Comparison of ENCODE assay signal across 4 fruit fly cellular contexts in the genomic region with DNA sequence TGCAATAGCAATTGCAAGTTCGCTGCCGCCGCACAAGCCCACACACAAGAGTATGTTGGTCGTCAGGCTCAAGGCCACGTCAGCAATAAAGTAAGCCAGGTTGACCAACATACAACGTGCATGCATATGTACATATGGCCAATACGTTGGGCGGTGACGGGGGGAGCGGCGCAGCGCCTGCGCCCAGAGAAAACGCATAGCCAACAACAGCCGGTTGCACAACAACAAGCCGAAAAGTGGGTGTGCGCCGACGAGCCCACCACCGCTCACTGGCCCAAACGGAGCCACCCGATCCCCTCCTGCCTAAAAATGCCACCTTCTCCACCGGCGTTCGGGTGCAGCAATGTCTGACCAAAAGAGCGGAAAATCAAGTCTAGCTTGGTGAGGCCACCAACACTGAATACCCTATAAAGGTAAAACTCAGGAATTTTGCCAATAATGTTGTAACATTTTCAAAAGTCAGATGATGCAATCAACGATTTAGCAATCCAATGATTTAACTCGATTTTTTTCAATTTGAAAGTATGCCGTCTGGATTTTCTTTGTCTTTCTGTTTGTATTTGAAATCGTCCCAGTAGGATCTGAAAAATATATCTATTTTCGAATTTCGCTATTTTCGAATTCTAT.
TF ChIP-seq lines count a peak whose summit lies in the region.

Gene CG5509 (plus strand): TSS at position 577 of the 627 bp plus-strand sequence.

- TF ChIP-seq CTCF in whole organism, embryonic (GFP tag; optimal IDR thresholded peaks at IDR 0.05; lab: Kevin White, UChicago), result no peak

TF ChIP-seq in whole organism, adult, 20 proteins besides CTCF, POLR2A, EP300 and RAD21:
- TF ChIP-seq toe (GFP tag; optimal IDR thresholded peaks at IDR 0.05; lab: Kevin White, UChicago) (no peak), cic (GFP tag; optimal IDR thresholded peaks at IDR 0.05; lab: Kevin White, UChicago) (peak; percentile 12), tj (GFP tag; optimal IDR thresholded peaks at IDR 0.05; lab: Kevin White, UChicago) (peak; percentile 66)
TF ChIP-seq in whole organism, adult: peak in this region for 2.

TF ChIP-seq in whole organism, embryonic, 481 proteins besides CTCF, POLR2A, EP300 and RAD21 (continues in another document):
- no peak for TF ChIP-seq slbo (GFP tag; IDR thresholded peaks at IDR 0.05; lab: Robert Waterston, UW)
- TF ChIP-seq sd (tag; optimal IDR thresholded peaks at IDR 0.05; lab: Kevin White, UChicago), result peak; percentile 26
- no peak for TF ChIP-seq CG8290 (GFP tag; optimal IDR thresholded peaks at IDR 0.05; lab: Kevin White, UChicago)
- no peak for TF ChIP-seq CG8290 (tag; optimal IDR thresholded peaks at IDR 0.05; lab: Kevin White, UChicago)
- TF ChIP-seq row (GFP tag; IDR thresholded peaks at IDR 0.05; lab: Robert Waterston, UW), result 0 out of 3 replicates have a peak, but pooled peaks have one; percentile 20
- TF ChIP-seq CG4360 (GFP tag; IDR thresholded peaks at IDR 0.05; lab: Robert Waterston, UW), result peak; percentile 60
- TF ChIP-seq CG9876 (GFP tag; optimal IDR thresholded peaks at IDR 0.05; lab: Kevin White, UChicago), result no peak
- peak; percentile 88 for TF ChIP-seq crol (GFP tag; IDR thresholded peaks at IDR 0.05; lab: Robert Waterston, UW)
- peak; percentile 83; the same call in 2 of the 4 replicates for TF ChIP-seq chinmo (GFP tag; IDR thresholded peaks at IDR 0.05; lab: Robert Waterston, UW; ENCODE audit: partially characterized antibody)
- TF ChIP-seq Drgx (GFP tag; IDR thresholded peaks at IDR 0.05; lab: Robert Waterston, UW), result peak; percentile 50
- peak; percentile 33; the same call in 1 of the 3 replicates for TF ChIP-seq CG34422 (GFP tag; IDR thresholded peaks at IDR 0.05; lab: Robert Waterston, UW)
- TF ChIP-seq bbx (GFP tag; IDR thresholded peaks at IDR 0.05; lab: Robert Waterston, UW; ENCODE audit: partially characterized antibody), result peak; percentile 46; the same call in 1 of the 2 replicates
- TF ChIP-seq disco-r (GFP tag; optimal IDR thresholded peaks at IDR 0.05; lab: Kevin White, UChicago), result no peak
- peak; percentile 36 for TF ChIP-seq kni (GFP tag; optimal IDR thresholded peaks at IDR 0.05; lab: Kevin White, UChicago)
- TF ChIP-seq CG3163 (GFP tag; optimal IDR thresholded peaks at IDR 0.05; lab: Kevin White, UChicago), result no peak
- TF ChIP-seq CG2199 (GFP tag; IDR thresholded peaks at IDR 0.05; lab: Robert Waterston, UW), result no peak
- TF ChIP-seq ewg (GFP tag; optimal IDR thresholded peaks at IDR 0.05; lab: Kevin White, UChicago), result peak; percentile 83
- TF ChIP-seq vfl (GFP tag; optimal IDR thresholded peaks at IDR 0.05; lab: Kevin White, UChicago), result no peak
- TF ChIP-seq ftz-f1 (GFP tag; optimal IDR thresholded peaks at IDR 0.05; lab: Kevin White, UChicago), result no peak
- TF ChIP-seq dimm (GFP tag; IDR thresholded peaks at IDR 0.05; lab: Robert Waterston, UW), result no peak
- no peak for TF ChIP-seq CG10654 (GFP tag; optimal IDR thresholded peaks at IDR 0.05; lab: Kevin White, UChicago)
- TF ChIP-seq CG8478 (optimal IDR thresholded peaks at IDR 0.05; lab: Kevin White, UChicago), result peak; percentile 43
- no peak for TF ChIP-seq NC2β (GFP tag; optimal IDR thresholded peaks at IDR 0.05; lab: Kevin White, UChicago)
- no peak for TF ChIP-seq cad (GFP tag; optimal IDR thresholded peaks at IDR 0.05; lab: Kevin White, UChicago)
- TF ChIP-seq bcd (GFP tag; optimal IDR thresholded peaks at IDR 0.05; lab: Kevin White, UChicago), result no peak
- no peak for TF ChIP-seq ems (GFP tag; optimal IDR thresholded peaks at IDR 0.05; lab: Kevin White, UChicago)

TF ChIP-seq in whole organism, prepupa, 60 proteins besides CTCF, POLR2A, EP300 and RAD21:
- TF ChIP-seq CG15336 (GFP tag; IDR thresholded peaks at IDR 0.05; lab: Robert Waterston, UW) (peak; percentile 29; the same call in 1 of the 2 replicates), dsx (GFP tag; optimal IDR thresholded peaks at IDR 0.05; lab: Kevin White, UChicago; ENCODE audit: poor library complexity, severe bottlenecking) (peak; percentile 28), CG10669 (GFP tag; optimal IDR thresholded peaks at IDR 0.05; lab: Kevin White, UChicago) (no peak), eg (GFP tag; IDR thresholded peaks at IDR 0.05; lab: Robert Waterston, UW) (peak; percentile 52; the same call in 2 of the 3 replicates), CG34406 (GFP tag; optimal IDR thresholded peaks at IDR 0.05; lab: Kevin White, UChicago) (no peak), Sox102F (GFP tag; optimal IDR thresholded peaks at IDR 0.05; lab: Kevin White, UChicago) (no peak), achi (GFP tag; optimal IDR thresholded peaks at IDR 0.05; lab: Kevin White, UChicago) (no peak), esn (GFP tag; optimal IDR thresholded peaks at IDR 0.05; lab: Kevin White, UChicago) (no peak), Ets96B (tag; optimal IDR thresholded peaks at IDR 0.05; lab: Kevin White, UChicago) (no peak), CG8119 (GFP tag; IDR thresholded peaks at IDR 0.05; lab: Robert Waterston, UW) (no peak), Eip78C (GFP tag; lab: Kevin White, UChicago) (peak; percentile 22), pdm3 (GFP tag; optimal IDR thresholded peaks at IDR 0.05; lab: Kevin White, UChicago) (no peak)

TF ChIP-seq in whole organism, pupa, 21 proteins besides CTCF, POLR2A, EP300 and RAD21:
- TF ChIP-seq Ets98B (GFP tag; IDR thresholded peaks at IDR 0.05; lab: Robert Waterston, UW), result peak; percentile 43
- TF ChIP-seq Pif1B (GFP tag; optimal IDR thresholded peaks at IDR 0.05; lab: Kevin White, UChicago), result no peak
- peak; percentile 92 for TF ChIP-seq CG13204 (GFP tag; optimal IDR thresholded peaks at IDR 0.05; lab: Kevin White, UChicago)
- TF ChIP-seq CG8159 (tag; optimal IDR thresholded peaks at IDR 0.05; lab: Kevin White, UChicago), result no peak
- TF ChIP-seq gl (tag; optimal IDR thresholded peaks at IDR 0.05; lab: Kevin White, UChicago), result no peak
- peak; percentile 63 for TF ChIP-seq EcR (GFP tag; optimal IDR thresholded peaks at IDR 0.05; lab: Kevin White, UChicago)
- 0 out of 2 replicates have a peak, but pooled peaks have one; percentile 9 for TF ChIP-seq CG10348 (GFP tag; IDR thresholded peaks at IDR 0.05; lab: Robert Waterston, UW)
- TF ChIP-seq CG4496 (GFP tag; IDR thresholded peaks at IDR 0.05; lab: Robert Waterston, UW), result 0 out of 3 replicates have a peak, but pooled peaks have one; percentile 22
